Worm (Caenorhabditis elegans): ENCODE measurements around the gene nhr-126.

The nhr-126 gene

ce11 chrV:2191122-2191521 is 37.8 kb upstream of the nhr-126 start, which contains the start of gene srbc-42:
Gene srbc-42 (minus strand): TSS chrV:2191222.
- no peak for TF ChIP-seq nhr-12 (tag; optimal IDR thresholded peaks at IDR 0.05)
- no peak for TF ChIP-seq ama-1 (optimal IDR thresholded peaks at IDR 0.05)
- no peak for TF ChIP-seq nfya-1 (tag; optimal IDR thresholded peaks at IDR 0.05; ENCODE audit: insufficient read depth)
- no peak for TF ChIP-seq pqm-1 (tag; optimal IDR thresholded peaks at IDR 0.05)
- TF ChIP-seq ztf-4 (tag; optimal IDR thresholded peaks at IDR 0.05), result no peak
- no peak for TF ChIP-seq zag-1 (tag; optimal IDR thresholded peaks at IDR 0.05)
- no peak for TF ChIP-seq fkh-10 (GFP tag; optimal IDR thresholded peaks at IDR 0.05)
- TF ChIP-seq egl-27 (tag; optimal IDR thresholded peaks at IDR 0.05), result no peak
- no peak for TF ChIP-seq nhr-77 (tag; optimal IDR thresholded peaks at IDR 0.05)
- no peak for TF ChIP-seq nhr-25 (tag; optimal IDR thresholded peaks at IDR 0.05)
- TF ChIP-seq ceh-82 (tag; optimal IDR thresholded peaks at IDR 0.05), result no peak
- no peak for TF ChIP-seq snpc-4 (tag; optimal IDR thresholded peaks at IDR 0.05)
- TF ChIP-seq aly-2 (tag; optimal IDR thresholded peaks at IDR 0.05), result no peak
- no peak for TF ChIP-seq egl-5 (tag; optimal IDR thresholded peaks at IDR 0.05)
- no peak for TF ChIP-seq unc-39 (tag; optimal IDR thresholded peaks at IDR 0.05)
- no peak for TF ChIP-seq ceh-28 (tag; optimal IDR thresholded peaks at IDR 0.05)
- no peak for TF ChIP-seq jun-1 (tag; optimal IDR thresholded peaks at IDR 0.05)
- no peak for TF ChIP-seq nhr-43 (tag; optimal IDR thresholded peaks at IDR 0.05; ENCODE audit: poor library complexity, severe bottlenecking)
- TF ChIP-seq skn-1 (tag; optimal IDR thresholded peaks at IDR 0.05), result no peak
- no peak for TF ChIP-seq unc-62 (GFP tag; optimal IDR thresholded peaks at IDR 0.05)

ce11 chrV:2192117-2192516 is 36.8 kb upstream of the nhr-126 start, which contains the start of gene nhr-13:
Gene nhr-13 (plus strand): TSS chrV:2192485.
- TF ChIP-seq pha-4 (tag; optimal IDR thresholded peaks at IDR 0.05) (peak; percentile 9), hmg-11 (tag; optimal IDR thresholded peaks at IDR 0.05) (peak; percentile 30), elt-2 (tag; optimal IDR thresholded peaks at IDR 0.05) (peak; percentile 42), tbx-2 (tag; optimal IDR thresholded peaks at IDR 0.05) (no peak), nhr-67 (tag; optimal IDR thresholded peaks at IDR 0.05) (no peak), skn-1 (tag; optimal IDR thresholded peaks at IDR 0.05) (peak; percentile 14), nfya-1 (tag; optimal IDR thresholded peaks at IDR 0.05; ENCODE audit: insufficient read depth) (peak; percentile 4)

ce11 chrV:2199594-2199993 is 29.3 kb upstream of the nhr-126 start:
- TF ChIP-seq sea-2 (GFP tag; optimal IDR thresholded peaks at IDR 0.05), result no peak
- TF ChIP-seq elt-3 (tag; optimal IDR thresholded peaks at IDR 0.05), result no peak
- no peak for TF ChIP-seq snpc-4 (tag; optimal IDR thresholded peaks at IDR 0.05)
- TF ChIP-seq nhr-12 (tag; optimal IDR thresholded peaks at IDR 0.05), result no peak
- no peak for TF ChIP-seq nfya-1 (tag; optimal IDR thresholded peaks at IDR 0.05; ENCODE audit: insufficient read depth)

- no peak for TF ChIP-seq ceh-82 (tag; optimal IDR thresholded peaks at IDR 0.05)
- TF ChIP-seq R02D3.7 (tag; optimal IDR thresholded peaks at IDR 0.05), result no peak
- TF ChIP-seq lin-15B (tag; optimal IDR thresholded peaks at IDR 0.05), result no peak
- TF ChIP-seq sea-2 (GFP tag; optimal IDR thresholded peaks at IDR 0.05), result no peak
- no peak for TF ChIP-seq zag-1 (tag; optimal IDR thresholded peaks at IDR 0.05)
- no peak for TF ChIP-seq fos-1 (tag; optimal IDR thresholded peaks at IDR 0.05)
- TF ChIP-seq pqm-1 (tag; optimal IDR thresholded peaks at IDR 0.05), result no peak
- TF ChIP-seq nhr-77 (tag; optimal IDR thresholded peaks at IDR 0.05), result no peak
- no peak for TF ChIP-seq nhr-28 (tag; optimal IDR thresholded peaks at IDR 0.05)
- TF ChIP-seq hmg-11 (tag; optimal IDR thresholded peaks at IDR 0.05), result no peak
- TF ChIP-seq nhr-67 (tag; optimal IDR thresholded peaks at IDR 0.05), result no peak
- TF ChIP-seq fkh-2 (tag; optimal IDR thresholded peaks at IDR 0.05), result no peak
- no peak for TF ChIP-seq nhr-237 (tag; optimal IDR thresholded peaks at IDR 0.05)
- no peak for TF ChIP-seq snpc-4 (tag; optimal IDR thresholded peaks at IDR 0.05)
- TF ChIP-seq ztf-4 (tag; optimal IDR thresholded peaks at IDR 0.05), result no peak
- TF ChIP-seq egl-5 (tag; optimal IDR thresholded peaks at IDR 0.05), result no peak
- TF ChIP-seq ztf-11 (tag; optimal IDR thresholded peaks at IDR 0.05), result no peak
- TF ChIP-seq nhr-23 (tag; optimal IDR thresholded peaks at IDR 0.05), result no peak
- no peak for TF ChIP-seq daf-12 (tag; optimal IDR thresholded peaks at IDR 0.05)
- no peak for TF ChIP-seq nhr-43 (tag; optimal IDR thresholded peaks at IDR 0.05; ENCODE audit: poor library complexity, severe bottlenecking)
These were observed 28.5 kb upstream of the nhr-126 start for ce11 chrV:2200402-2200801.
